Worm (Caenorhabditis elegans) whole organism, midembryonic: ENCODE measurements around the gene semo-1.

Source experiments
- T22C8.4 ChIP-seq: fragments of 200-800 bp; sonication (Bioruptor generic); IDR thresholded peaks from 2 replicates; pipeline ENCODE4 v1.3.6; 2022; ENCODE audit warnings: missing genetic modification characterization, missing compliant biosample characterization
- flt-1 ChIP-seq: fragments of 200-800 bp; sonication (Bioruptor generic); IDR thresholded peaks from 2 replicates; pipeline ENCODE4 v1.3.6; 2022; ENCODE audit warnings: missing genetic modification characterization, missing compliant biosample characterization

DNA sequence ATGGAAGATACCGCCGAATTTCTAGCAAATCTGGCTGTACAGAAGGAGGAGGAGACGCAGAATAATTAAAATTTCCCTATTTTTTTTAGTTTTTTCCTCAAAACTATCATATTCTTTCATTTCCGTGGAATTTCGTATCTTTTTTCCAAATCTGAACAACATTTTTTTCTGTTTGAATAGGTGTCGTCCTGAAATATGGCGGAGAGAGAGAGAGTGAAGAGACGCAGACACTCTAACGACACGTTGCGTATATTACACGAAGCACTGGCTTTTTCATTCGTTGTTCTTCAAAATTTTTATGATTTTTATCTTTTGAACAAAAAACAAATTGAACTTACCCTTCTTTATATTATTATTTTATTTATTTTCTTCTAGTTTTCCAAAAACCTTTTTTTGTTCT lies 32.0 kb downstream of the semo-1 start:
- TF ChIP-seq flt-1 (GFP tag; lab: Robert Waterston, UW): no peak
- no peak for TF ChIP-seq T22C8.4 (GFP tag; lab: Robert Waterston, UW)
